Worm (Caenorhabditis elegans): ENCODE measurements around the gene amt-1.

DNA sequence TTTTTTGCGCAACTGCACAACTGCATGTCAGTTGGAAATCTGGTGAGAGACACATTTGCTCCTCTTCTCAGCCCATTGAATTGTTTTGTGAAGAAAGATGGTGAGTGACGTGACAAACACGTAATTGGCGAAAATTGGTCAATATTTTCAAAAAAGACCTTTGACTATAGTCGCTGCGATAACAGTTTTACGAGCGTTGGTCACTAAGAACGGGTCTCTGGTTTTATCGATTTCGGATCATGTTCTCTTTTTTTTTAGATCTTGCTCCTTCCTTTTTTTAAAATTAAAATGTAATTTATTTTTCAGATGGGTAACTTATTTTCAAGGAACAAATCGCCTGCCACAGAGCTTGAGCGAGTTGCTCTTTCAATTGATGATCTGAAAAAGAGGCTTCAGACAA is 17.2 kb downstream of the amt-1 start, which contains the start of gene lnp-1:
- TF ChIP-seq ztf-29 (GFP tag; IDR thresholded peaks at IDR 0.05) (no peak), klf-2 (GFP tag; conservative IDR thresholded peaks at IDR 0.05) (no peak)
